Worm (Caenorhabditis elegans) whole organism, young adult: ENCODE data around the gene C02F4.4.

Source experiments
- B0019.2 ChIP-seq: fragments of 200-800 bp; sonication (Bioruptor generic); conservative IDR thresholded peaks from 2 replicates; pipeline ENCODE4 v1.3.6; 2022; ENCODE audit warnings: missing genetic modification reagents, missing genetic modification characterization, missing compliant biosample characterization
- B0035.1 ChIP-seq: sonication (generic microtip); optimal IDR thresholded peaks from 2 replicates; lab custom pipeline; 2016; ENCODE audit warnings: missing genetic modification characterization, mild to moderate bottlenecking, missing compliant biosample characterization, missing genotype, missing genetic modification reagents
- C06A6.2 ChIP-seq: fragments of 200-800 bp; sonication (Bioruptor generic); conservative IDR thresholded peaks from 2 replicates; pipeline ENCODE4 v1.3.6; 2022; ENCODE audit warnings: missing genetic modification characterization, missing compliant biosample characterization
- D2030.7 ChIP-seq: fragments of 200-800 bp; sonication (Bioruptor generic); IDR thresholded peaks from 2 replicates; pipeline ENCODE4 v1.3.6; 2022; ENCODE audit warnings: missing genetic modification reagents, missing genetic modification characterization, missing compliant biosample characterization
- F37B4.10 ChIP-seq: fragments of 200-800 bp; sonication (Bioruptor generic); IDR thresholded peaks from 2 replicates; pipeline ENCODE4 v1.3.6; 2022; ENCODE audit warnings: missing genetic modification characterization, missing compliant biosample characterization
- F49E8.2 ChIP-seq: sonication (generic microtip); optimal IDR thresholded peaks from 3 replicates; lab custom pipeline; 2017; ENCODE audit warnings: missing genetic modification characterization, mild to moderate bottlenecking, missing compliant biosample characterization, antibody characterized with exemption, moderate library complexity; ENCODE audit not compliant: insufficient read depth
- F52B5.7 ChIP-seq: sonication (generic microtip); optimal IDR thresholded peaks from 2 replicates; lab custom pipeline; 2016; ENCODE audit warnings: mild to moderate bottlenecking, missing genetic modification characterization, missing compliant biosample characterization
- F55B11.4 ChIP-seq: sonication (generic microtip); optimal IDR thresholded peaks from 2 replicates; lab custom pipeline; 2016; ENCODE audit warnings: missing compliant biosample characterization, missing genetic modification characterization, borderline replicate concordance; ENCODE audit not compliant: insufficient read depth
- K12H6.12 ChIP-seq: fragments of 200-800 bp; sonication (Bioruptor generic); optimal IDR thresholded peaks from 2 replicates; lab custom pipeline; 2018; ENCODE audit warnings: mild to moderate bottlenecking, missing genetic modification characterization, missing compliant biosample characterization
- Y53G8AR.9 ChIP-seq: fragments of 200-800 bp; sonication (Bioruptor generic); conservative IDR thresholded peaks from 2 replicates; pipeline ENCODE4 v1.3.6; 2022; ENCODE audit warnings: missing genetic modification reagents, missing genetic modification characterization, missing compliant biosample characterization
- Y56A3A.18 ChIP-seq: fragments of 200-800 bp; sonication (Bioruptor generic); IDR thresholded peaks from 2 replicates; pipeline ENCODE4 v1.3.6; 2022; ENCODE audit warnings: missing genetic modification reagents, missing genetic modification characterization, missing compliant biosample characterization
- Y95B8A.8 ChIP-seq: fragments of 200-800 bp; sonication (Bioruptor generic); IDR thresholded peaks from 2 replicates; pipeline ENCODE4 v1.3.6; 2022; ENCODE audit warnings: missing genetic modification reagents, missing genetic modification characterization, missing compliant biosample characterization
- aptf-3 ChIP-seq: fragments of 200-800 bp; sonication (Bioruptor generic); IDR thresholded peaks from 2 replicates; pipeline ENCODE4 v1.3.6; 2022; ENCODE audit warnings: missing genetic modification characterization, missing compliant biosample characterization
- athp-1 ChIP-seq: sonication (generic microtip); optimal IDR thresholded peaks from 2 replicates; lab custom pipeline; 2017; ENCODE audit warnings: mild to moderate bottlenecking, missing genetic modification characterization, missing compliant biosample characterization
- attf-5 ChIP-seq: fragments of 200-800 bp; sonication (Bioruptor generic); optimal IDR thresholded peaks from 2 replicates; lab custom pipeline; 2018; ENCODE audit warnings: mild to moderate bottlenecking, missing genetic modification characterization, missing compliant biosample characterization
- ceh-79 ChIP-seq: sonication (generic microtip); optimal IDR thresholded peaks from 2 replicates; lab custom pipeline; 2017; ENCODE audit warnings: mild to moderate bottlenecking, missing genetic modification characterization, missing compliant biosample characterization
- ceh-91 ChIP-seq: fragments of 200-800 bp; sonication (Bioruptor generic); IDR thresholded peaks from 2 replicates; pipeline ENCODE4 v1.3.6; 2022; ENCODE audit warnings: missing genetic modification reagents, missing genetic modification characterization, missing compliant biosample characterization
- dpff-1 ChIP-seq: sonication (generic microtip); optimal IDR thresholded peaks from 2 replicates; lab custom pipeline; 2017; ENCODE audit warnings: mild to moderate bottlenecking, missing genetic modification characterization, missing compliant biosample characterization
- efl-1 ChIP-seq: fragments of 150-350 bp; optimal IDR thresholded peaks from 2 replicates; lab custom pipeline; 2014; ENCODE audit warnings: missing biosample characterization, missing genetic modification reagents, missing genetic modification characterization
- egrh-3 ChIP-seq: fragments of 200-800 bp; sonication (Bioruptor generic); IDR thresholded peaks from 2 replicates; pipeline ENCODE4 v1.3.6; 2022; ENCODE audit warnings: missing genetic modification reagents, missing genetic modification characterization, missing compliant biosample characterization
- fkh-3 ChIP-seq: sonication (generic microtip); optimal IDR thresholded peaks from 2 replicates; lab custom pipeline; 2016; ENCODE audit warnings: mild to moderate bottlenecking, missing genetic modification characterization, missing compliant biosample characterization
- gei-17 ChIP-seq: fragments of 200-800 bp; sonication (Bioruptor generic); optimal IDR thresholded peaks from 2 replicates; lab custom pipeline; 2018; ENCODE audit warnings: mild to moderate bottlenecking, missing genetic modification characterization, missing compliant biosample characterization
- hlh-12 ChIP-seq: sonication (generic microtip); optimal IDR thresholded peaks from 2 replicates; lab custom pipeline; 2016; ENCODE audit warnings: missing genetic modification characterization, missing compliant biosample characterization
- lag-1 ChIP-seq: fragments of 200-800 bp; sonication (Bioruptor generic); IDR thresholded peaks from 2 replicates; pipeline ENCODE4 v1.3.6; 2022; ENCODE audit warnings: missing genetic modification reagents, missing genetic modification characterization, missing compliant biosample characterization
- let-526 ChIP-seq: fragments of 200-800 bp; sonication (Bioruptor generic); IDR thresholded peaks from 2 replicates; pipeline ENCODE4 v1.3.6; 2022; ENCODE audit warnings: missing genetic modification reagents, missing genetic modification characterization, missing compliant biosample characterization
- let-607 ChIP-seq, 2 experiments: fragments of 200-800 bp in 1 of 2; sonication (Bioruptor generic) in 1 of 2; sonication (generic microtip) in 1 of 2; optimal IDR thresholded peaks; 2 replicates each; lab custom pipeline; 2016 to 2018; ENCODE audit warnings: mild to moderate bottlenecking in 2 of 2, missing compliant biosample characterization in 2 of 2, missing genetic modification characterization in 2 of 2, moderate library complexity in 2 of 2, missing genotype in 1 of 2
- lin-40 ChIP-seq: sonication (generic microtip); optimal IDR thresholded peaks from 2 replicates; lab custom pipeline; 2016; ENCODE audit warnings: missing genetic modification characterization, mild to moderate bottlenecking, missing compliant biosample characterization, missing genotype, missing genetic modification reagents
- lir-1 ChIP-seq: fragments of 200-800 bp; sonication (Bioruptor generic); conservative IDR thresholded peaks from 2 replicates; pipeline ENCODE4 v1.3.6; 2022; ENCODE audit warnings: missing genetic modification reagents, missing genetic modification characterization, missing compliant biosample characterization
- lsl-1 ChIP-seq: fragments of 200-800 bp; sonication (Bioruptor generic); optimal IDR thresholded peaks from 2 replicates; lab custom pipeline; 2018; ENCODE audit warnings: mild to moderate bottlenecking, missing genetic modification characterization, moderate library complexity, missing compliant biosample characterization
- mcd-1 ChIP-seq: fragments of 200-800 bp; sonication (Bioruptor generic); IDR thresholded peaks from 2 replicates; pipeline ENCODE4 v1.3.6; 2022; ENCODE audit warnings: missing genetic modification reagents, missing genetic modification characterization, missing compliant biosample characterization
- mel-28 ChIP-seq: sonication (generic microtip); optimal IDR thresholded peaks from 2 replicates; lab custom pipeline; 2016; ENCODE audit warnings: borderline replicate concordance, mild to moderate bottlenecking, missing genetic modification characterization, missing compliant biosample characterization
- nfya-1 ChIP-seq: sonication (generic microtip); optimal IDR thresholded peaks from 2 replicates; lab custom pipeline; 2017; ENCODE audit warnings: antibody characterized with exemption, missing compliant biosample characterization, missing genetic modification characterization, borderline replicate concordance; ENCODE audit not compliant: insufficient read depth
- nhr-120 ChIP-seq: fragments of 200-800 bp; sonication (Bioruptor generic); IDR thresholded peaks from 2 replicates; pipeline ENCODE4 v1.3.6; 2022; ENCODE audit warnings: missing genetic modification characterization, missing compliant biosample characterization
- snpc-1.1 ChIP-seq: sonication (generic microtip); optimal IDR thresholded peaks from 2 replicates; lab custom pipeline; 2017; ENCODE audit warnings: missing genetic modification characterization, mild to moderate bottlenecking, missing compliant biosample characterization, antibody characterized with exemption, moderate library complexity, missing genotype, missing genetic modification reagents; ENCODE audit not compliant: insufficient read depth
- snpc-3.4 ChIP-seq: sonication (generic microtip); optimal IDR thresholded peaks from 2 replicates; lab custom pipeline; 2017; ENCODE audit warnings: missing genetic modification characterization, mild to moderate bottlenecking, missing compliant biosample characterization, antibody characterized with exemption, moderate library complexity, missing genotype, missing genetic modification reagents
- snpc-4 ChIP-seq, 5 experiments: fragments of 150-350 bp in 1 of 5; sonication (generic microtip) in 4 of 5; optimal IDR thresholded peaks; 2 replicates each; lab custom pipeline; 2014 to 2018; ENCODE audit warnings: missing genetic modification characterization in 5 of 5, missing biosample characterization in 3 of 5, antibody characterized with exemption in 2 of 5, mild to moderate bottlenecking in 2 of 5, missing compliant biosample characterization in 2 of 5, missing genotype in 2 of 5, moderate library complexity in 2 of 5, missing genetic modification reagents in 1 of 5
- sptf-2 ChIP-seq: fragments of 200-800 bp; sonication (Bioruptor generic); optimal IDR thresholded peaks from 2 replicates; lab custom pipeline; 2018; ENCODE audit warnings: mild to moderate bottlenecking, missing genetic modification characterization, missing compliant biosample characterization
- tbx-9 ChIP-seq: sonication (generic microtip); optimal IDR thresholded peaks from 2 replicates; lab custom pipeline; 2016; ENCODE audit warnings: borderline replicate concordance, missing genetic modification characterization, inconsistent platforms, missing compliant biosample characterization
- tlf-1 ChIP-seq: fragments of 200-800 bp; sonication (Bioruptor generic); optimal IDR thresholded peaks from 2 replicates; lab custom pipeline; 2018; ENCODE audit warnings: mild to moderate bottlenecking, missing genetic modification characterization, missing compliant biosample characterization
- unc-130 ChIP-seq: sonication (generic microtip); optimal IDR thresholded peaks from 2 replicates; lab custom pipeline; 2016; ENCODE audit warnings: missing genetic modification reagents, missing genetic modification characterization, missing compliant biosample characterization
- ztf-22 ChIP-seq: fragments of 200-800 bp; sonication (Bioruptor generic); optimal IDR thresholded peaks from 2 replicates; lab custom pipeline; 2018; ENCODE audit warnings: mild to moderate bottlenecking, missing genetic modification characterization, moderate library complexity, missing compliant biosample characterization

Gene C02F4.4

DNA sequence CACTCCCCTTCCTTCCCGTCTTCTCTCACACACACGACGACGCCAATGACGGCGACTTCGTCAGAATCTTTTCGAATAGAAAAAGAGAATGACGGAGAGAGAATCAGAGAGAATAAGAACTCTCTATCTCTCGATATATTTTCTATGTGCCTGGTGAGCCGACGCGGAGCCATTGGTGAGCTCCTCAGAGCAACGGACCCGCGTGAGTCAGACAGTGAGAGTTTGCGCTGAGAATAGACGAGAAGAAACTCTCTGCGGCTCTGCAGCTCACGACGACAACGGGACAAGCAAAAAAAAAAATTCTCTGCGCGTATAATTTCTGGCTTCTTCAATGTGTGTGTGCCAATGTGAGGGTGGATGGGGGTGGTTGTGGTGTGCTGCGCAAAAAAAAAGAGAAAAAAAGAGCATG lies 15.1 kb downstream of the C02F4.4 start (continued):
- no peak for TF ChIP-seq nhr-120 (GFP tag; lab: Robert Waterston, UW)
- no peak for TF ChIP-seq unc-130 (GFP tag; lab: Kevin White, UChicago)
- peak; percentile 11 for TF ChIP-seq snpc-4 (GFP tag; optimal IDR thresholded peaks at IDR 0.05; lab: Kevin White, UChicago)
- TF ChIP-seq snpc-4 (tag; optimal IDR thresholded peaks at IDR 0.05; lab: Kevin White, UChicago): peak in 1 of 4 experiments; percentile 13
- TF ChIP-seq, all 124 proteins: peak for 15

DNA sequence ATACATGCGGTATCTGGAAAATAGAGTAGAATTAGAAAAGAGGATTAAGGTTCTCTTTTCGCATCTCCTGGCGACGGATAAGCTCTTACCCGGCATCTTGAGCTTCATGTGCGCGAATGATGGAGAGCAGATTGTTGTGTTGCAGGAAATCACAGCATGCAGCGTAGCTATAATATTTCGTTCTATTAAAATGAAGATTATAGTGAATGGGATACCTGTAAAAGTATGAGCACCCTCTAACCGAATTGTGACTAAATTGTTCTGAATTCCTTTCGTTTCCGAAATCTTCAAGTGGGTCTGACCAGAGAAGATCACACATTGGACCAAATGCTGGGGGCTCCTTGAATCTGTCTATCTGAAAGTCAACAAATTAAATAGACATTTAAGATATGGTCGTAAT lies 16.6 kb downstream of the C02F4.4 start:
- TF ChIP-seq tlf-1 (GFP tag; lab: Kevin White, UChicago) (no peak), snpc-4 (GFP tag; optimal IDR thresholded peaks at IDR 0.05; lab: Kevin White, UChicago) (no peak), snpc-4 (tag; optimal IDR thresholded peaks at IDR 0.05; lab: Kevin White, UChicago) (no peak), athp-1 (no peak), efl-1 (GFP tag; lab: Kevin White, UChicago) (no peak), unc-130 (GFP tag; lab: Kevin White, UChicago) (no peak), B0019.2 (GFP tag; lab: Robert Waterston, UW) (no peak), lir-1 (GFP tag; lab: Robert Waterston, UW) (no peak), lag-1 (no peak), hlh-12 (no peak), snpc-1.1 (tag; lab: Kevin White, UChicago) (no peak), fkh-3 (tag; lab: Kevin White, UChicago) (no peak)

DNA sequence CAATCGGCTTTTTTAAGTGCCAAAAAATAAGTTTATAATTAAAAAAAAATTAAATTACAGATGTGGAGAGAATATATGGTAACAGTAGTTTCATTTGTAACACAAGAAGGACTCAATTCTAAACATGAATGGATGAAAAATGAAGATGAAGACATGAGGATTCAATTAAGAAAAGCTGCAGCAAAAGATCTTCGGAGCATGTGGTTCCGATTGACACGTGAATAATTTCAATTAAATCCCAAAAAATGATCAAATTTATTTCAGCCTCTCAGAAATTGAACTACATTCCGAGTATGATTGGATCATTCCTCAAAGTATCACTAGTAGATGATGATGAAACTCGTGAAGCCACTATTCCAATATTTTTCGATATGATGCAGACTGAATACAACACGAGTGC lies 25.6 kb downstream of the C02F4.4 start:
- TF ChIP-seq K12H6.12 (no peak), fkh-3 (tag; lab: Kevin White, UChicago) (no peak), gei-17 (GFP tag; lab: Kevin White, UChicago) (no peak), Y56A3A.18 (GFP tag; lab: Robert Waterston, UW) (no peak), D2030.7 (GFP tag; lab: Robert Waterston, UW) (no peak), lin-40 (no peak), F52B5.7 (tag; lab: Kevin White, UChicago) (no peak), mel-28 (tag; lab: Kevin White, UChicago) (no peak), ceh-79 (tag; lab: Kevin White, UChicago) (no peak), aptf-3 (GFP tag; lab: Robert Waterston, UW) (no peak), tbx-9 (tag; lab: Kevin White, UChicago) (no peak), let-526 (GFP tag; lab: Robert Waterston, UW) (no peak), Y53G8AR.9 (GFP tag; lab: Robert Waterston, UW) (no peak), F49E8.2 (tag; lab: Kevin White, UChicago) (no peak)

DNA sequence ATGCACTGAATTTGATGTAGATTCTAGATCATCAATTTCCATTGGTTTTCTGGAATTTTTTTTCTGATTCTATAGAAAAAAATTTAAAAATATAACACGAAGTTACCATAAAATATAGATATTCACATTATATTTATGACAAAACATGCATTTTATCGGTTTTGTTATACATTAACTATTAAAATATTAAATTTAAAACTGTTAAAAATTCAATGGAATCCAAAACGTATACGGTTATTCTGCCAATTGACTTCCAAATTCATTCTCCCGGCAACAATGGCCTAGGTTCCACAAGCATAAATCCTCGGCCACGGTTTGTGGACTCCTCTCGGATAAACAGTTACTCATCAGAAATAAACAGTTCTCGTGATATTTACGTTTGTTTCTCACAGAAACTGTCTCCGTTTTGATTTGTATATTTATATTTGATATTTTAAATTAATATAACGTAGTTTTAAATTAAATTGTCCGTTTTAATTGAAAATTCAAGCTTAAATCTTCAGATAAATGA lies 31.4 kb downstream of the C02F4.4 start, which contains the start of the genes F01D4.5 and ced-5:
TSS of gene F01D4.5 (minus strand) at position 51 of the 511 bp plus-strand sequence.
TSS of gene ced-5 (plus strand) at position 504 of the 511 bp plus-strand sequence.
- TF ChIP-seq mcd-1 (GFP tag; lab: Robert Waterston, UW) (peak; percentile 68), snpc-3.4 (no peak), let-607 (tag; optimal IDR thresholded peaks at IDR 0.05; lab: Kevin White, UChicago) (peak in 1 of 2 experiments; percentile 72), lsl-1 (GFP tag; lab: Kevin White, UChicago) (peak; percentile 53), F55B11.4 (no peak), C06A6.2 (GFP tag; lab: Robert Waterston, UW) (no peak), tlf-1 (GFP tag; lab: Kevin White, UChicago) (peak; percentile 40), attf-5 (peak; percentile 48), nfya-1 (tag; lab: Kevin White, UChicago) (no peak), snpc-1.1 (tag; lab: Kevin White, UChicago) (no peak), sptf-2 (no peak), B0019.2 (GFP tag; lab: Robert Waterston, UW) (0 out of 2 replicates have a peak, but pooled peaks have one; percentile 51), B0035.1 (tag; lab: Kevin White, UChicago) (peak; percentile 69), ceh-91 (GFP tag; lab: Robert Waterston, UW) (0 out of 2 replicates have a peak, but pooled peaks have one; percentile 22), egrh-3 (no peak), dpff-1 (tag; lab: Kevin White, UChicago) (no peak), F37B4.10 (GFP tag; lab: Robert Waterston, UW) (no peak), Y95B8A.8 (no peak), nhr-120 (GFP tag; lab: Robert Waterston, UW) (no peak), ztf-22 (GFP tag; lab: Kevin White, UChicago) (peak; percentile 1), athp-1 (no peak)
